Worm (Caenorhabditis elegans) whole organism, L4 larva: Measurements from ENCODE around the gene clec-21.
"Not testable (repeated sequence)": the region's sequence is repeated elsewhere in the genome, so short reads cannot be mapped to it uniquely, and the experiment has no call there.

Experiments used
- D1046.2 ChIP-seq: fragments of 200-800 bp; sonication (Bioruptor generic); IDR thresholded peaks from 2 replicates; pipeline ENCODE4 v1.3.6; 2022; ENCODE audit warnings: missing genetic modification characterization, missing compliant biosample characterization
- F10B5.3 ChIP-seq: sonication (generic microtip); optimal IDR thresholded peaks from 2 replicates; lab custom pipeline; 2016; ENCODE audit warnings: mild to moderate bottlenecking, missing genetic modification characterization, missing compliant biosample characterization
- F49E8.2 ChIP-seq: sonication (generic microtip); optimal IDR thresholded peaks from 2 replicates; lab custom pipeline; 2016; ENCODE audit warnings: missing compliant biosample characterization, mild to moderate bottlenecking, missing genetic modification characterization, borderline replicate concordance
- T20F7.1 ChIP-seq: fragments of 200-800 bp; sonication (Bioruptor generic); optimal IDR thresholded peaks from 2 replicates; lab custom pipeline; 2018; ENCODE audit warnings: mild to moderate bottlenecking, missing genetic modification characterization, missing compliant biosample characterization
- Y105C5A.15 ChIP-seq: fragments of 200-800 bp; sonication (Bioruptor generic); IDR thresholded peaks from 2 replicates; pipeline ENCODE4 v1.3.6; 2022; ENCODE audit warnings: missing genetic modification characterization, missing compliant biosample characterization
- Y5F2A.4 ChIP-seq: fragments of 200-800 bp; sonication (Bioruptor generic); optimal IDR thresholded peaks from 2 replicates; lab custom pipeline; 2018; ENCODE audit warnings: mild to moderate bottlenecking, missing genetic modification characterization, missing compliant biosample characterization
- Y75B8A.6 ChIP-seq: fragments of 200-800 bp; sonication (Bioruptor generic); IDR thresholded peaks from 2 replicates; pipeline ENCODE4 v1.3.6; 2022; ENCODE audit warnings: missing genetic modification reagents, missing genetic modification characterization, missing compliant biosample characterization
- aha-1 ChIP-seq: fragments of 150-350 bp; peaks from one replicate; lab custom pipeline; 2014; ENCODE audit warnings: missing biosample characterization, missing genetic modification characterization
- aly-2 ChIP-seq: sonication (generic microtip); optimal IDR thresholded peaks from 2 replicates; lab custom pipeline; 2018; ENCODE audit warnings: missing biosample characterization, missing genetic modification characterization
- ama-1 ChIP-seq: fragments of 150-350 bp; optimal IDR thresholded peaks from 2 replicates; lab custom pipeline; 2014; ENCODE audit warnings: inconsistent platforms, mixed read lengths
- arid-1 ChIP-seq: fragments of 200-800 bp; sonication (Bioruptor generic); conservative IDR thresholded peaks from 2 replicates; pipeline ENCODE4 v1.3.6; 2022; ENCODE audit warnings: missing genetic modification reagents, missing genetic modification characterization, missing compliant biosample characterization
- attf-4 ChIP-seq: sonication (generic microtip); optimal IDR thresholded peaks from 3 replicates; lab custom pipeline; 2017; ENCODE audit warnings: missing biosample characterization, missing genetic modification characterization
- ceh-28 ChIP-seq: fragments of 150-350 bp; optimal IDR thresholded peaks from 2 replicates; lab custom pipeline; 2014; ENCODE audit warnings: missing biosample characterization, missing genetic modification reagents, missing genetic modification characterization
- ceh-62 ChIP-seq: sonication (generic microtip); optimal IDR thresholded peaks from 2 replicates; lab custom pipeline; 2017; ENCODE audit warnings: missing biosample characterization, missing genetic modification characterization
- ceh-82 ChIP-seq: sonication (generic microtip); optimal IDR thresholded peaks from 2 replicates; lab custom pipeline; 2017; ENCODE audit warnings: missing biosample characterization, missing genetic modification characterization
- ctbp-1 ChIP-seq: fragments of 200-800 bp; sonication (Bioruptor generic); IDR thresholded peaks from 2 replicates; pipeline ENCODE4 v1.3.6; 2022; ENCODE audit warnings: missing genetic modification reagents, missing genetic modification characterization, missing compliant biosample characterization
- daf-12 ChIP-seq: fragments of 150-350 bp; optimal IDR thresholded peaks from 2 replicates; lab custom pipeline; 2014; ENCODE audit warnings: missing biosample characterization, missing genetic modification reagents, missing genetic modification characterization
- daf-8 ChIP-seq: fragments of 200-800 bp; sonication (Bioruptor generic); IDR thresholded peaks from 2 replicates; pipeline ENCODE4 v1.3.6; 2022; ENCODE audit warnings: missing genetic modification characterization, missing compliant biosample characterization
- dmd-6 ChIP-seq: fragments of 200-800 bp; sonication (Bioruptor generic); IDR thresholded peaks from 2 replicates; pipeline ENCODE4 v1.3.6; 2022; ENCODE audit warnings: missing genetic modification reagents, missing genetic modification characterization, missing compliant biosample characterization
- dpl-1 ChIP-seq: fragments of 150-350 bp; optimal IDR thresholded peaks from 2 replicates; lab custom pipeline; 2014; ENCODE audit warnings: missing biosample characterization, missing genetic modification reagents, missing genetic modification characterization
- dve-1 ChIP-seq: sonication (generic microtip); optimal IDR thresholded peaks from 2 replicates; lab custom pipeline; 2017; ENCODE audit warnings: antibody characterized with exemption, mild to moderate bottlenecking, missing genetic modification characterization, missing compliant biosample characterization; ENCODE audit not compliant: insufficient read depth
- hlh-11 ChIP-seq: fragments of 200-800 bp; sonication (Bioruptor generic); optimal IDR thresholded peaks from 2 replicates; lab custom pipeline; 2018; ENCODE audit warnings: mild to moderate bottlenecking, missing genetic modification characterization, missing compliant biosample characterization
- hmg-1.1 ChIP-seq: fragments of 200-800 bp; sonication (Bioruptor generic); IDR thresholded peaks from 2 replicates; pipeline ENCODE4 v1.3.6; 2022; ENCODE audit warnings: missing genetic modification reagents, missing genetic modification characterization, missing compliant biosample characterization
- lin-15B ChIP-seq: fragments of 150-350 bp; sonication (generic microtip); optimal IDR thresholded peaks from 3 replicates; lab custom pipeline; 2014; ENCODE audit warnings: missing biosample characterization, missing genetic modification characterization
- lin-39 ChIP-seq: fragments of 150-350 bp; optimal IDR thresholded peaks from 2 replicates; lab custom pipeline; 2014; ENCODE audit warnings: missing biosample characterization, missing genetic modification reagents, missing genetic modification characterization
- madf-9 ChIP-seq: fragments of 200-800 bp; sonication (Bioruptor generic); conservative IDR thresholded peaks from 2 replicates; pipeline ENCODE4 v1.3.6; 2022; ENCODE audit warnings: missing genetic modification reagents, missing genetic modification characterization, missing compliant biosample characterization
- mxl-2 ChIP-seq: fragments of 200-800 bp; sonication (Bioruptor generic); conservative IDR thresholded peaks from 2 replicates; pipeline ENCODE4 v1.3.6; 2022; ENCODE audit warnings: missing genetic modification reagents, missing genetic modification characterization, missing compliant biosample characterization
- nhr-102 ChIP-seq: sonication (generic microtip); optimal IDR thresholded peaks from 2 replicates; lab custom pipeline; 2016; ENCODE audit warnings: mild to moderate bottlenecking, missing genetic modification characterization, moderate library complexity, missing compliant biosample characterization
- nhr-111 ChIP-seq: fragments of 200-800 bp; sonication (Bioruptor generic); optimal IDR thresholded peaks from 2 replicates; lab custom pipeline; 2018; ENCODE audit warnings: mild to moderate bottlenecking, missing genetic modification characterization, missing compliant biosample characterization
- nhr-25 ChIP-seq: sonication (generic microtip); optimal IDR thresholded peaks from 2 replicates; lab custom pipeline; 2017; ENCODE audit warnings: missing genetic modification characterization, mild to moderate bottlenecking, missing compliant biosample characterization, antibody characterized with exemption, moderate library complexity, borderline replicate concordance; ENCODE audit not compliant: insufficient read depth
- pha-4 ChIP-seq, 2 experiments: fragments of 150-350 bp in 1 of 2; fragments of 200-800 bp in 1 of 2; sonication (Bioruptor generic) in 1 of 2; IDR thresholded peaks in 1 of 2; optimal IDR thresholded peaks in 1 of 2; 2 replicates each; pipeline versions ENCODE4 v1.3.6 to Lab custom; 2014 to 2022; ENCODE audit warnings: missing genetic modification characterization in 2 of 2, missing genetic modification reagents in 2 of 2, missing biosample characterization in 1 of 2, missing compliant biosample characterization in 1 of 2
- sdz-12 ChIP-seq: fragments of 200-800 bp; sonication (Bioruptor generic); optimal IDR thresholded peaks from 2 replicates; lab custom pipeline; 2018; ENCODE audit warnings: mild to moderate bottlenecking, missing genetic modification characterization, missing compliant biosample characterization
- set-16 ChIP-seq: fragments of 200-800 bp; sonication (Bioruptor generic); IDR thresholded peaks from 2 replicates; pipeline ENCODE4 v1.3.6; 2022; ENCODE audit warnings: missing genetic modification reagents, missing genetic modification characterization, missing compliant biosample characterization
- skn-1 ChIP-seq: fragments of 150-350 bp; optimal IDR thresholded peaks from 2 replicates; lab custom pipeline; 2014; ENCODE audit warnings: missing biosample characterization, missing genetic modification characterization
- spr-1 ChIP-seq: sonication (generic microtip); optimal IDR thresholded peaks from 2 replicates; lab custom pipeline; 2016; ENCODE audit warnings: mild to moderate bottlenecking, missing genetic modification characterization, missing compliant biosample characterization
- unc-39 ChIP-seq: sonication (generic microtip); optimal IDR thresholded peaks from 2 replicates; lab custom pipeline; 2017; ENCODE audit warnings: missing biosample characterization, missing genetic modification characterization
- unc-62 ChIP-seq, 3 experiments: fragments of 150-350 bp in 1 of 3; sonication (generic microtip); optimal IDR thresholded peaks in 2 of 3; peaks in 1 of 3; 1 replicate in 1 of 3; 2 replicates in 2 of 3; lab custom pipeline; 2014 to 2017; ENCODE audit warnings: missing biosample characterization in 3 of 3, missing genetic modification characterization in 3 of 3, missing genetic modification reagents in 3 of 3, missing genotype in 1 of 3
- vab-7 ChIP-seq: fragments of 200-800 bp; sonication (Bioruptor generic); IDR thresholded peaks from 2 replicates; pipeline ENCODE4 v1.3.6; 2022; ENCODE audit warnings: missing genetic modification reagents, missing genetic modification characterization, missing compliant biosample characterization
- ztf-7 ChIP-seq: fragments of 150-350 bp; optimal IDR thresholded peaks from 2 replicates; lab custom pipeline; 2014; ENCODE audit warnings: missing biosample characterization, missing genetic modification characterization

Gene clec-21

DNA sequence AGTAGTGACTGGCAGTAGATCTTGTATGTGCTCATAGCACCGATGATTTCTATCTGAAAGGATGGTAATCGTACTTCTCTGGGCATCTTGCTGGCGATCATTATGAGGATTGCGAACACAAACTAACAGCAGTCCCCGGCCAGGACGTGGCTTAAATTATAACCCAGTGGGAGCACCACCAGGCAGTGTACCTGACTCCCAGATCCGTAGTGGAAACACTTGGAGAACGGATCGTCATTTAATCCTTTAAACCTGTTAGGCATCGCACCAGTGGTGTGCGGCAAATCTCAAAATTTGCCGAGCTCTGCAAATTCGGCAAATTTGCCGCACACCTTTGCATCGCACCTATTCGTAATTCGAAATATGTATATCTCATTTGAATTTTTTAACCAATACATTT, 16.4 kb downstream of the clec-21 start, which contains the start of gene K05F6.8:
K05F6.8 (minus strand) TSS at position 101 of the 400 bp plus-strand sequence.
- no peak for TF ChIP-seq Y105C5A.15 (GFP tag; lab: Robert Waterston, UW)
- no peak for TF ChIP-seq ceh-28 (tag; lab: Kevin White, UChicago)
- TF ChIP-seq aha-1 (tag; lab: Kevin White, UChicago): no peak
- no peak for TF ChIP-seq hlh-11 (tag; lab: Kevin White, UChicago)
- no peak for TF ChIP-seq ceh-82 (tag; lab: Kevin White, UChicago)
- TF ChIP-seq set-16 (GFP tag; lab: Robert Waterston, UW): no peak
- TF ChIP-seq ceh-62 (tag; lab: Kevin White, UChicago): no peak
- no peak for TF ChIP-seq hmg-1.1 (GFP tag; lab: Robert Waterston, UW)
- TF ChIP-seq F10B5.3: no peak
- no peak for TF ChIP-seq mxl-2 (GFP tag; lab: Robert Waterston, UW)
- TF ChIP-seq vab-7 (GFP tag; lab: Robert Waterston, UW): no peak

ce11 chrII:1561863-1562262, 22.2 kb downstream of the clec-21 start, which contains the start of gene K05F6.14:
K05F6.14 (plus strand) TSS chrII:1562163.
- no peak for TF ChIP-seq dpl-1 (GFP tag; lab: Kevin White, UChicago)
- TF ChIP-seq D1046.2 (GFP tag; lab: Robert Waterston, UW): no peak
- no peak for TF ChIP-seq dmd-6 (GFP tag; lab: Robert Waterston, UW)
- TF ChIP-seq nhr-102 (tag; lab: Kevin White, UChicago): no peak
- TF ChIP-seq unc-62 (GFP tag; optimal IDR thresholded peaks at IDR 0.05 in 1 of 2; lab: Kevin White, UChicago): no peak
- TF ChIP-seq unc-62 (tag; optimal IDR thresholded peaks at IDR 0.05; lab: Kevin White, UChicago): no peak
- TF ChIP-seq dve-1: no peak
- no peak for TF ChIP-seq lin-15B (tag; lab: Kevin White, UChicago)
- no peak for TF ChIP-seq ztf-7
- TF ChIP-seq madf-9: no peak
- TF ChIP-seq skn-1 (tag; lab: Kevin White, UChicago): no peak
- no peak for TF ChIP-seq arid-1
- TF ChIP-seq spr-1 (tag; lab: Kevin White, UChicago): no peak
- no peak for TF ChIP-seq nhr-111 (GFP tag; lab: Kevin White, UChicago)
- no peak for TF ChIP-seq lin-39 (tag; lab: Kevin White, UChicago)
- TF ChIP-seq ctbp-1 (GFP tag; lab: Robert Waterston, UW): no peak
- no peak for TF ChIP-seq T20F7.1 (GFP tag; lab: Kevin White, UChicago)
- no peak for TF ChIP-seq daf-8
- TF ChIP-seq daf-12 (tag; lab: Kevin White, UChicago): no peak
- no peak for TF ChIP-seq unc-39
- TF ChIP-seq aha-1 (tag; lab: Kevin White, UChicago): no peak

DNA sequence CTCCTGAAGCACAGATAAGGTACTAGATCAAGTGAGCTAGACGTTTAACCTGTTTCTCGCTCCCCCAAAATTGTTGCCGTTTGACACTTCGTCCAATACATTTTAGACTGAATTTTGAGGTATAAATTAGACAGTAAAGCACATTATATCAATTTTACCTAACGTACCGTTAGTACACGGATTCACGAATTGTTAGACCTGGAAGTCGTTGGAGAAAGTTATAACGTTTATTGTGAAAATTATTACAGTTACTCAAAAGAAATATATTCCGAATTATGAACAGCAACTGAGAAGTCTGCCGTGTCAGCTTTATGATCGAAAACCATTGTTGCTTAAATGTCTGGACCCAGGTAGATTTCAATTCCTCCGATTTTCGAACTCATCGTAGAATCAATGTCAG, 23.2 kb downstream of the clec-21 start:
- peak in 1 of 2 experiments; percentile 41 for TF ChIP-seq unc-62 (GFP tag; optimal IDR thresholded peaks at IDR 0.05 in 1 of 2; lab: Kevin White, UChicago)
- TF ChIP-seq unc-62 (tag; optimal IDR thresholded peaks at IDR 0.05; lab: Kevin White, UChicago): no peak
- no peak for TF ChIP-seq F49E8.2

DNA sequence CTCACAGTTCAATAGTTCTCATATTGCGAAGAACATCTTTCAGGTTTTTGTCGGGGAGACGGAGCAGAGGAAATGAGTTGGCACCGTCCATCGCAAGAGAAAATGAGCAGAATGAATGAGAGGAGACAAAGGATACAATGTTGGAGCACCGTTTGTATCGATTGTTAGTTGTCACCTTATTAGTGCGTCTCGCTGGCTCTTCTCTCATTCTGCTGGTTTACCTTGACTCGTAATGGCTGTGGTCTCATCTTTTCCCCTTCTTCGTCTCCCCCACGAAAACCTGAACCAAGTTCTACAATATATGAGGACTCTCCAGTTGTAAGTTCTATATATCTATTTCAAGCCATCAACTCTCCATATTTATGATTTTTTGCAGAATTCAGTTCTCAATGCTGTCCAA, 27.8 kb downstream of the clec-21 start, which contains the start of the genes fbxb-54 and fbxb-50:
fbxb-54 (minus strand) TSS at position 101 of the 400 bp plus-strand sequence.
fbxb-50 (plus strand) TSS at position 227 of the 400 bp plus-strand sequence.
- not testable (repeated sequence) for TF ChIP-seq ama-1 (lab: Kevin White, UChicago); lin-15B (tag; lab: Kevin White, UChicago); attf-4 (tag; lab: Kevin White, UChicago)

DNA sequence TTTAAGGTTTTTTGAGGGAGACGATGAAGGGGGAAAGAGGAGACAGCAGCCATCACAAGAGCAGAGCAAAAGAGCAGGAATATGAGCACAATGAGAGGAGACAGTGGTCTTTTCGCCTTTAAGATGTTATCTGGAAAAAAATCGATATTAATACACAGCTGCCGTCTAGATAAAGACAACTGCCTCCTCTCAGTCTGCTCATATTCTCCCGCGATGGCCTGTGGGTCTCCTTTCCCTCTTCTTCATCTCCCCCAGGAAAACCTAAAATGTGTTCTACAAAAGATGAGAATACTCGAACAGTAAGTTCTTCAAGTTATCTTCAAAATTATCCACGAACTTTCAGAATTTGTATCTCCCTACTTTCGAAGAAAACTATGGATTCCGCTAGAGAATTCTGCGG, 33.5 kb downstream of the clec-21 start, which contains the start of the genes fbxb-52 and fbxb-51:
fbxb-52 (minus strand) TSS at position 101 of the 400 bp plus-strand sequence.
fbxb-51 (plus strand) TSS at position 212 of the 400 bp plus-strand sequence.
- no peak for TF ChIP-seq nhr-25 (tag; lab: Kevin White, UChicago)
- TF ChIP-seq aha-1 (tag; lab: Kevin White, UChicago): peak; percentile 19
- TF ChIP-seq pha-4 (GFP tag; IDR thresholded peaks at IDR 0.05; lab: Robert Waterston, UW): no peak
- no peak for TF ChIP-seq pha-4 (tag; optimal IDR thresholded peaks at IDR 0.05; lab: Kevin White, UChicago)
- no peak for TF ChIP-seq Y5F2A.4 (GFP tag; lab: Kevin White, UChicago)
- no peak for TF ChIP-seq arid-1
- no peak for TF ChIP-seq sdz-12 (GFP tag; lab: Kevin White, UChicago)
- TF ChIP-seq D1046.2 (GFP tag; lab: Robert Waterston, UW): no peak
- TF ChIP-seq aly-2 (tag; lab: Kevin White, UChicago): no peak
- TF ChIP-seq Y75B8A.6 (GFP tag; lab: Robert Waterston, UW): no peak
